Fruit fly (Drosophila melanogaster) whole organism, embryonic: ENCODE measurements around the gene wapl.
A peak's percentile ranks its signal among the peaks of the same experiment; 100 is the strongest.

Experiments
- BEAF-32 ChIP-seq: fragments of 200-800 bp; sonication (Bioruptor generic); optimal IDR thresholded peaks from 3 replicates; lab custom pipeline; 2017; ENCODE audit warnings: missing biosample characterization, missing genetic modification characterization, mild to moderate bottlenecking, moderate library complexity, missing genetic modification reagents
- CG10654 ChIP-seq: fragments of 200-800 bp; sonication (Bioruptor generic); optimal IDR thresholded peaks from 2 replicates; lab custom pipeline; 2016; ENCODE audit warnings: missing biosample characterization, missing genetic modification characterization
- CG11247 ChIP-seq: fragments of 200-800 bp; sonication (Bioruptor generic); IDR thresholded peaks from 2 replicates; pipeline ENCODE4 v1.3.6; 2022; ENCODE audit warnings: missing biosample characterization, missing genetic modification characterization
- CG11504 ChIP-seq: fragments of 200-800 bp; sonication (Bioruptor generic); optimal IDR thresholded peaks from 3 replicates; lab custom pipeline; 2019; ENCODE audit warnings: missing biosample characterization, mild to moderate bottlenecking, missing genetic modification characterization, moderate library complexity
- CG11696 ChIP-seq: fragments of 200-800 bp; sonication (Bioruptor generic); IDR thresholded peaks from 2 replicates; pipeline ENCODE4 v1.3.6; 2022; ENCODE audit warnings: missing biosample characterization, missing genetic modification characterization
- CG11723 ChIP-seq: fragments of 200-800 bp; sonication (Bioruptor generic); optimal IDR thresholded peaks from 2 replicates; lab custom pipeline; 2017; ENCODE audit warnings: missing biosample characterization, mild to moderate bottlenecking, missing genetic modification characterization
- CG14667 ChIP-seq: fragments of 200-800 bp; sonication (Bioruptor generic); IDR thresholded peaks from 2 replicates; pipeline ENCODE4 v1.3.6; 2022; ENCODE audit warnings: missing biosample characterization, missing genetic modification characterization
- CG15011 ChIP-seq: fragments of 200-800 bp; sonication (Bioruptor generic); optimal IDR thresholded peaks from 3 replicates; lab custom pipeline; 2018; ENCODE audit warnings: missing biosample characterization, mild to moderate bottlenecking, missing genetic modification characterization
- CG3065 ChIP-seq: fragments of 200-800 bp; sonication (Bioruptor generic); optimal IDR thresholded peaks from 2 replicates; lab custom pipeline; 2016; ENCODE audit warnings: missing biosample characterization, missing genetic modification characterization
- CG33213 ChIP-seq: fragments of 200-800 bp; sonication (Bioruptor generic); optimal IDR thresholded peaks from 3 replicates; lab custom pipeline; 2016; ENCODE audit warnings: missing biosample characterization, missing genetic modification characterization
- CG3407 ChIP-seq: fragments of 200-800 bp; sonication (Bioruptor generic); optimal IDR thresholded peaks from 2 replicates; lab custom pipeline; 2018; ENCODE audit warnings: missing biosample characterization, mild to moderate bottlenecking, missing genetic modification characterization
- CG34422 ChIP-seq: fragments of 200-800 bp; sonication (Bioruptor generic); IDR thresholded peaks from 3 replicates; pipeline ENCODE4 v1.3.6; 2022; ENCODE audit warnings: missing biosample characterization, missing genetic modification characterization
- CG4617 ChIP-seq: fragments of 200-800 bp; sonication (Bioruptor generic); optimal IDR thresholded peaks from 3 replicates; lab custom pipeline; 2016; ENCODE audit warnings: missing biosample characterization, missing genetic modification characterization, borderline replicate concordance
- CG6254 ChIP-seq: fragments of 200-800 bp; sonication (Bioruptor generic); optimal IDR thresholded peaks from 3 replicates; lab custom pipeline; 2017; ENCODE audit warnings: mild to moderate bottlenecking, missing biosample characterization, missing genetic modification reagents, missing genetic modification characterization
- CG6854 ChIP-seq: fragments of 200-800 bp; sonication (Bioruptor generic); optimal IDR thresholded peaks from 3 replicates; lab custom pipeline; 2017; ENCODE audit warnings: missing biosample characterization, mild to moderate bottlenecking, missing genetic modification characterization
- CG7357 ChIP-seq: fragments of 200-800 bp; sonication (Bioruptor generic); IDR thresholded peaks from 3 replicates; pipeline ENCODE4 v1.3.6; 2022; ENCODE audit warnings: missing biosample characterization, missing genetic modification characterization
- CG7786 ChIP-seq: fragments of 200-800 bp; sonication (Bioruptor generic); optimal IDR thresholded peaks from 2 replicates; lab custom pipeline; 2016; ENCODE audit warnings: missing biosample characterization, missing genetic modification characterization
- CG8359 ChIP-seq: fragments of 200-800 bp; sonication (Bioruptor generic); optimal IDR thresholded peaks from 2 replicates; lab custom pipeline; 2017; ENCODE audit warnings: missing biosample characterization, mild to moderate bottlenecking, missing genetic modification characterization, borderline replicate concordance
- D19A ChIP-seq: fragments of 200-800 bp; optimal IDR thresholded peaks from 3 replicates; lab custom pipeline; 2019; ENCODE audit warnings: missing biosample characterization, mild to moderate bottlenecking, missing genetic modification characterization, moderate library complexity
- Gug ChIP-seq: fragments of 200-800 bp; sonication (Bioruptor generic); IDR thresholded peaks from 4 replicates; pipeline ENCODE4 v1.3.6; 2022; ENCODE audit warnings: missing biosample characterization, missing genetic modification characterization
- HLH4C ChIP-seq: fragments of 200-800 bp; sonication (Bioruptor generic); IDR thresholded peaks from 3 replicates; pipeline ENCODE4 v1.3.6; 2022; ENCODE audit warnings: missing biosample characterization, missing genetic modification characterization; ENCODE audit not compliant: partially characterized antibody
- MBD-R2 ChIP-seq: fragments of 200-800 bp; sonication (Bioruptor generic); IDR thresholded peaks from 2 replicates; pipeline ENCODE4 v1.3.6; 2022; ENCODE audit warnings: missing biosample characterization, missing genetic modification characterization
- MESR4 ChIP-seq: fragments of 200-800 bp; sonication (Bioruptor generic); optimal IDR thresholded peaks from 2 replicates; lab custom pipeline; 2018; ENCODE audit warnings: missing biosample characterization, mild to moderate bottlenecking, missing genetic modification characterization, moderate library complexity
- MTF-1 ChIP-seq: fragments of 200-800 bp; sonication (Bioruptor generic); optimal IDR thresholded peaks from 2 replicates; lab custom pipeline; 2018; ENCODE audit warnings: missing biosample characterization, mild to moderate bottlenecking, missing genetic modification characterization, borderline replicate concordance
- Optix ChIP-seq: fragments of 200-800 bp; sonication (Bioruptor generic); IDR thresholded peaks from 3 replicates; pipeline ENCODE4 v1.3.6; 2022; ENCODE audit warnings: missing biosample characterization, missing genetic modification characterization
- Ptx1 ChIP-seq: fragments of 200-800 bp; sonication (Bioruptor generic); IDR thresholded peaks from 2 replicates; pipeline ENCODE4 v1.3.6; 2022; ENCODE audit warnings: missing biosample characterization, missing genetic modification characterization
- Sin3A ChIP-seq: fragments of >200 bp; optimal IDR thresholded peaks from 2 replicates; lab custom pipeline; 2018
- Xbp1 ChIP-seq: fragments of 200-800 bp; sonication (Bioruptor generic); optimal IDR thresholded peaks from 3 replicates; lab custom pipeline; 2016; ENCODE audit warnings: missing biosample characterization, mild to moderate bottlenecking, missing genetic modification characterization
- Xrp1 ChIP-seq: fragments of 200-800 bp; sonication (Bioruptor generic); IDR thresholded peaks from 2 replicates; pipeline ENCODE4 v1.3.6; 2022; ENCODE audit warnings: missing biosample characterization, missing genetic modification characterization
- ash1 ChIP-seq: fragments of 200-800 bp; sonication (Bioruptor generic); optimal IDR thresholded peaks from 2 replicates; lab custom pipeline; 2018; ENCODE audit warnings: missing biosample characterization, mild to moderate bottlenecking, missing genetic modification characterization
- chn ChIP-seq: fragments of 200-800 bp; sonication (Bioruptor generic); optimal IDR thresholded peaks from 2 replicates; lab custom pipeline; 2016; ENCODE audit warnings: missing biosample characterization, missing genetic modification characterization
- ci ChIP-seq: fragments of 200-800 bp; sonication (Bioruptor generic); IDR thresholded peaks from 3 replicates; pipeline ENCODE4 v1.3.6; 2022; ENCODE audit warnings: missing biosample characterization, missing genetic modification characterization
- crc ChIP-seq: fragments of 200-800 bp; sonication (Bioruptor generic); optimal IDR thresholded peaks from 2 replicates; lab custom pipeline; 2016; ENCODE audit warnings: missing biosample characterization, missing genetic modification characterization
- danr ChIP-seq: fragments of 200-800 bp; sonication (Bioruptor generic); IDR thresholded peaks from 2 replicates; pipeline ENCODE4 v1.3.6; 2022; ENCODE audit warnings: missing biosample characterization, missing genetic modification characterization
- en ChIP-seq: fragments of 200-800 bp; sonication (Bioruptor generic); optimal IDR thresholded peaks from 2 replicates; lab custom pipeline; 2016; ENCODE audit warnings: missing biosample characterization, missing genetic modification characterization
- exex ChIP-seq: fragments of 200-800 bp; sonication (Bioruptor generic); optimal IDR thresholded peaks from 4 replicates; lab custom pipeline; 2018; ENCODE audit warnings: missing biosample characterization, mild to moderate bottlenecking, missing genetic modification characterization, moderate library complexity
- fu2 ChIP-seq: fragments of 200-800 bp; sonication (Bioruptor generic); optimal IDR thresholded peaks from 2 replicates; lab custom pipeline; 2016; ENCODE audit warnings: missing biosample characterization, missing genetic modification characterization
- gcm ChIP-seq: fragments of 200-800 bp; sonication (Bioruptor generic); optimal IDR thresholded peaks from 2 replicates; lab custom pipeline; 2019; ENCODE audit warnings: missing biosample characterization, mild to moderate bottlenecking, missing genetic modification characterization, moderate library complexity
- grn ChIP-seq: fragments of 200-800 bp; sonication (Bioruptor generic); optimal IDR thresholded peaks from 3 replicates; lab custom pipeline; 2017; ENCODE audit warnings: missing biosample characterization, missing genetic modification characterization
- gsb-n ChIP-seq: fragments of 200-800 bp; sonication (Bioruptor generic); optimal IDR thresholded peaks from 3 replicates; lab custom pipeline; 2018; ENCODE audit warnings: missing biosample characterization, mild to moderate bottlenecking, missing genetic modification characterization
- klu ChIP-seq: fragments of 200-800 bp; sonication (Bioruptor generic); IDR thresholded peaks from 2 replicates; pipeline ENCODE4 v1.3.6; 2022; ENCODE audit warnings: missing biosample characterization, missing genetic modification characterization
- kni ChIP-seq: fragments of 200-800 bp; sonication (Bioruptor generic); optimal IDR thresholded peaks from 3 replicates; lab custom pipeline; 2017; ENCODE audit warnings: mild to moderate bottlenecking, missing biosample characterization, missing genetic modification reagents, missing genetic modification characterization
- lov ChIP-seq, 2 experiments: fragments of 200-800 bp in 1 of 2; fragments of >200 bp in 1 of 2; sonication (Bioruptor generic) in 1 of 2; IDR thresholded peaks in 1 of 2; optimal IDR thresholded peaks in 1 of 2; 2 replicates in 1 of 2; 3 replicates in 1 of 2; pipeline versions ENCODE4 v1.3.6 to Lab custom; 2017 to 2022; ENCODE audit warnings: missing biosample characterization in 1 of 2, missing genetic modification characterization in 1 of 2
- odd ChIP-seq: fragments of 200-800 bp; sonication (Bioruptor generic); optimal IDR thresholded peaks from 2 replicates; lab custom pipeline; 2017; ENCODE audit warnings: missing biosample characterization, mild to moderate bottlenecking, missing genetic modification characterization
- onecut ChIP-seq: fragments of 200-800 bp; sonication (Bioruptor generic); IDR thresholded peaks from 2 replicates; pipeline ENCODE4 v1.3.6; 2022; ENCODE audit warnings: missing biosample characterization, missing genetic modification characterization
- phol ChIP-seq: fragments of 200-800 bp; sonication (Bioruptor generic); optimal IDR thresholded peaks from 3 replicates; lab custom pipeline; 2018; ENCODE audit warnings: missing biosample characterization, mild to moderate bottlenecking, missing genetic modification characterization, moderate library complexity
- pum ChIP-seq: fragments of 200-800 bp; sonication (Bioruptor generic); optimal IDR thresholded peaks from 2 replicates; lab custom pipeline; 2016; ENCODE audit warnings: missing biosample characterization, missing genetic modification characterization
- sob ChIP-seq: fragments of 200-800 bp; sonication (Bioruptor generic); IDR thresholded peaks from 2 replicates; pipeline ENCODE4 v1.3.6; 2022; ENCODE audit warnings: missing biosample characterization, missing genetic modification characterization
- ssp ChIP-seq: fragments of 200-800 bp; sonication (Bioruptor generic); IDR thresholded peaks from 2 replicates; pipeline ENCODE4 v1.3.6; 2022; ENCODE audit warnings: missing biosample characterization, missing genetic modification characterization
- unpg ChIP-seq: fragments of 200-800 bp; sonication (Bioruptor generic); optimal IDR thresholded peaks from 3 replicates; lab custom pipeline; 2018; ENCODE audit warnings: missing biosample characterization, mild to moderate bottlenecking, missing genetic modification characterization, moderate library complexity
- wor ChIP-seq: fragments of 200-800 bp; sonication (Bioruptor generic); IDR thresholded peaks from 2 replicates; pipeline ENCODE4 v1.3.6; 2022; ENCODE audit warnings: missing biosample characterization, missing genetic modification characterization

wapl gene

dm6 chrX:2149478-2149877, 9.3 kb downstream of the wapl start, which contains the start of gene bcn92:
TSS of gene bcn92 (minus strand) at chrX:2149647.
- TF ChIP-seq D19A (tag; lab: Kevin White, UChicago) (no peak), fu2 (GFP tag; lab: Kevin White, UChicago) (peak; percentile 21), wor (GFP tag; lab: Robert Waterston, UW) (no peak), MBD-R2 (peak; percentile 91), odd (GFP tag; lab: Kevin White, UChicago) (no peak), sob (GFP tag; lab: Robert Waterston, UW) (peak; percentile 57), CG4617 (peak; percentile 24), CG15011 (GFP tag; lab: Kevin White, UChicago) (no peak), kni (GFP tag; lab: Kevin White, UChicago) (no peak), gsb-n (tag; lab: Kevin White, UChicago) (no peak), CG6254 (GFP tag; lab: Kevin White, UChicago) (no peak), Gug (GFP tag; lab: Robert Waterston, UW) (peak; percentile 56; the same call in 2 of the 4 replicates), MTF-1 (GFP tag; lab: Kevin White, UChicago) (no peak), Xbp1 (GFP tag; lab: Kevin White, UChicago) (peak; percentile 62), CG11504 (tag; lab: Kevin White, UChicago) (no peak), gcm (no peak), CG10654 (GFP tag; lab: Kevin White, UChicago) (no peak), en (GFP tag; lab: Kevin White, UChicago) (no peak), CG34422 (GFP tag; lab: Robert Waterston, UW) (0 out of 3 replicates have a peak, but pooled peaks have one; percentile 39), onecut (GFP tag; lab: Robert Waterston, UW) (no peak), lov (optimal IDR thresholded peaks at IDR 0.05; lab: Kevin White, UChicago) (no peak), lov (GFP tag; IDR thresholded peaks at IDR 0.05; lab: Robert Waterston, UW) (no peak), unpg (GFP tag; lab: Kevin White, UChicago) (peak; percentile 8), ash1 (GFP tag; lab: Kevin White, UChicago) (no peak), Sin3A (lab: Kevin White, UChicago) (peak; percentile 30), danr (GFP tag; lab: Robert Waterston, UW) (no peak), CG14667 (GFP tag; lab: Robert Waterston, UW) (0 out of 2 replicates have a peak, but pooled peaks have one; percentile 5), CG11247 (GFP tag; lab: Robert Waterston, UW) (peak; percentile 47), CG7357 (no peak), pum (GFP tag; lab: Kevin White, UChicago) (peak; percentile 32), CG6854 (no peak), Optix (GFP tag; lab: Robert Waterston, UW) (0 out of 3 replicates have a peak, but pooled peaks have one; percentile 12), chn (GFP tag; lab: Kevin White, UChicago) (peak; percentile 39), Xrp1 (GFP tag; lab: Robert Waterston, UW) (peak; percentile 15; the same call in 1 of the 2 replicates), BEAF-32 (GFP tag; lab: Kevin White, UChicago) (peak; percentile 90), crc (GFP tag; lab: Kevin White, UChicago) (peak; percentile 6), CG3407 (GFP tag; lab: Kevin White, UChicago) (no peak), phol (peak; percentile 5), ci (peak; percentile 35; the same call in 1 of the 3 replicates), ssp (GFP tag; lab: Robert Waterston, UW) (no peak), CG11723 (GFP tag; lab: Kevin White, UChicago) (no peak), klu (GFP tag; lab: Robert Waterston, UW) (no peak), CG33213 (GFP tag; lab: Kevin White, UChicago) (peak; percentile 11), MESR4 (peak; percentile 53), Ptx1 (GFP tag; lab: Robert Waterston, UW) (peak; percentile 25; the same call in 1 of the 2 replicates), HLH4C (peak; percentile 87), exex (no peak), CG11696 (GFP tag; lab: Robert Waterston, UW) (no peak), CG3065 (GFP tag; lab: Kevin White, UChicago) (no peak), CG8359 (GFP tag; lab: Kevin White, UChicago) (no peak), CG7786 (GFP tag; lab: Kevin White, UChicago) (peak; percentile 33), grn (GFP tag; lab: Kevin White, UChicago) (no peak)
